Worm (Caenorhabditis elegans) whole organism, early embryonic: ENCODE data around the gene lron-2.

ENCODE experiments used
- B0310.2 ChIP-seq: sonication (generic microtip); optimal IDR thresholded peaks from 2 replicates; lab custom pipeline; 2016; ENCODE audit warnings: mild to moderate bottlenecking, missing genetic modification characterization, missing compliant biosample characterization
- F13C5.2 ChIP-seq: sonication (generic microtip); optimal IDR thresholded peaks from 2 replicates; lab custom pipeline; 2017; ENCODE audit warnings: mild to moderate bottlenecking, missing genetic modification characterization, inconsistent platforms, missing compliant biosample characterization
- aly-1 ChIP-seq: sonication (generic microtip); optimal IDR thresholded peaks from 2 replicates; lab custom pipeline; 2016; ENCODE audit warnings: missing genetic modification characterization, missing compliant biosample characterization
- ama-1 ChIP-seq: fragments of 150-350 bp; optimal IDR thresholded peaks from 2 replicates; lab custom pipeline; 2014
- ceh-13 ChIP-seq: fragments of 200-800 bp; sonication (Bioruptor generic); optimal IDR thresholded peaks from 2 replicates; lab custom pipeline; 2018; ENCODE audit warnings: mild to moderate bottlenecking, missing genetic modification characterization, missing compliant biosample characterization
- ceh-36 ChIP-seq: sonication (generic microtip); optimal IDR thresholded peaks from 2 replicates; lab custom pipeline; 2016; ENCODE audit warnings: missing genetic modification characterization, inconsistent platforms, missing compliant biosample characterization
- ets-7 ChIP-seq: sonication (generic microtip); optimal IDR thresholded peaks from 2 replicates; lab custom pipeline; 2016; ENCODE audit warnings: missing genotype, missing genetic modification characterization, missing compliant biosample characterization
- flt-1 ChIP-seq: fragments of 200-800 bp; sonication (Bioruptor generic); IDR thresholded peaks from 2 replicates; pipeline ENCODE4 v1.3.6; 2022; ENCODE audit warnings: missing genetic modification characterization, missing compliant biosample characterization
- hmbx-1 ChIP-seq: sonication (generic microtip); optimal IDR thresholded peaks from 2 replicates; lab custom pipeline; 2016; ENCODE audit warnings: mild to moderate bottlenecking, missing genetic modification characterization, missing compliant biosample characterization
- hmg-4 ChIP-seq: fragments of 200-800 bp; sonication (Bioruptor generic); optimal IDR thresholded peaks from 2 replicates; lab custom pipeline; 2018; ENCODE audit warnings: mild to moderate bottlenecking, missing genetic modification characterization, missing compliant biosample characterization
- hnd-1 ChIP-seq: sonication (generic microtip); optimal IDR thresholded peaks from 2 replicates; lab custom pipeline; 2016; ENCODE audit warnings: missing genetic modification characterization, missing compliant biosample characterization
- pes-1 ChIP-seq: fragments of 200-800 bp; sonication (Bioruptor generic); IDR thresholded peaks from 2 replicates; pipeline ENCODE4 v1.3.6; 2022; ENCODE audit warnings: missing genetic modification reagents, missing genetic modification characterization, missing compliant biosample characterization
- scrt-1 ChIP-seq: fragments of 200-800 bp; sonication (Bioruptor generic); IDR thresholded peaks from 2 replicates; pipeline ENCODE4 v1.3.6; 2022; ENCODE audit warnings: missing genetic modification characterization, missing compliant biosample characterization
- sea-1 ChIP-seq: fragments of 200-800 bp; sonication (Bioruptor generic); conservative IDR thresholded peaks from 2 replicates; pipeline ENCODE4 v1.3.6; 2022; ENCODE audit warnings: missing genetic modification characterization, missing compliant biosample characterization
- tbx-11 ChIP-seq: fragments of 200-800 bp; sonication (Bioruptor generic); IDR thresholded peaks from 2 replicates; pipeline ENCODE4 v1.3.6; 2022; ENCODE audit warnings: missing genetic modification characterization, missing compliant biosample characterization
- tbx-37 ChIP-seq: fragments of 200-800 bp; sonication (Bioruptor generic); conservative IDR thresholded peaks from 2 replicates; pipeline ENCODE4 v1.3.6; 2022; ENCODE audit warnings: missing genetic modification reagents, missing genetic modification characterization, missing compliant biosample characterization
- tra-4 ChIP-seq: sonication (generic microtip); optimal IDR thresholded peaks from 2 replicates; lab custom pipeline; 2017; ENCODE audit warnings: missing genetic modification characterization, missing compliant biosample characterization

lron-2 gene

ce11 chrV:9287460-9287859 is at the start of gene lron-2:
TSS of gene lron-2 (minus strand) at chrV:9287560.
- TF ChIP-seq tbx-11 (GFP tag; lab: Robert Waterston, UW) (no peak), ama-1 (lab: Kevin White, UChicago) (no peak), pes-1 (no peak), scrt-1 (GFP tag; lab: Robert Waterston, UW) (no peak), B0310.2 (tag; lab: Kevin White, UChicago) (no peak), ets-7 (tag; lab: Kevin White, UChicago) (no peak), hmbx-1 (tag; lab: Kevin White, UChicago) (no peak), sea-1 (GFP tag; lab: Robert Waterston, UW) (no peak), ceh-36 (tag; lab: Kevin White, UChicago) (no peak), tra-4 (tag; lab: Kevin White, UChicago) (no peak), tbx-37 (GFP tag; lab: Robert Waterston, UW) (no peak), flt-1 (no peak), hmg-4 (GFP tag; lab: Kevin White, UChicago) (no peak), F13C5.2 (no peak)

ce11 chrV:9336462-9336861 is 49.1 kb upstream of the lron-2 start, which contains the start of gene coq-6:
TSS of gene coq-6 (plus strand) at chrV:9336762.
- TF ChIP-seq sea-1 (GFP tag; lab: Robert Waterston, UW) (no peak), aly-1 (tag; lab: Kevin White, UChicago) (no peak), hmbx-1 (tag; lab: Kevin White, UChicago) (no peak), scrt-1 (GFP tag; lab: Robert Waterston, UW) (no peak), hmg-4 (GFP tag; lab: Kevin White, UChicago) (no peak), tra-4 (tag; lab: Kevin White, UChicago) (no peak)

ce11 chrV:9334216-9334615 is 46.9 kb upstream of the lron-2 start, which contains the start of gene ucp-4:
TSS of gene ucp-4 (plus strand) at chrV:9334298.
- TF ChIP-seq tbx-11 (GFP tag; lab: Robert Waterston, UW) (no peak), tra-4 (tag; lab: Kevin White, UChicago) (no peak), B0310.2 (tag; lab: Kevin White, UChicago) (no peak), ceh-13 (GFP tag; lab: Kevin White, UChicago) (no peak), flt-1 (no peak), hmg-4 (GFP tag; lab: Kevin White, UChicago) (no peak), sea-1 (GFP tag; lab: Robert Waterston, UW) (no peak)

ce11 chrV:9333316-9334048 is 46.1 kb upstream of the lron-2 start, which contains the start of gene acl-14:
TSS of gene acl-14 (minus strand) at chrV:9333631.
- TF ChIP-seq F13C5.2 = no peak
- no peak for TF ChIP-seq pes-1
- TF ChIP-seq tbx-11 (GFP tag; lab: Robert Waterston, UW) = no peak
- TF ChIP-seq ceh-13 (GFP tag; lab: Kevin White, UChicago) = no peak
- no peak for TF ChIP-seq scrt-1 (GFP tag; lab: Robert Waterston, UW)
- no peak for TF ChIP-seq tbx-37 (GFP tag; lab: Robert Waterston, UW)
- no peak for TF ChIP-seq hmg-4 (GFP tag; lab: Kevin White, UChicago)
- TF ChIP-seq B0310.2 (tag; lab: Kevin White, UChicago) = no peak
- TF ChIP-seq flt-1 = no peak
- TF ChIP-seq aly-1 (tag; lab: Kevin White, UChicago) = no peak
- TF ChIP-seq ama-1 (lab: Kevin White, UChicago) = no peak

ce11 chrV:9332611-9333315 is 45.4 kb upstream of the lron-2 start:
- TF ChIP-seq sea-1 (GFP tag; lab: Robert Waterston, UW) (no peak), hmbx-1 (tag; lab: Kevin White, UChicago) (no peak), scrt-1 (GFP tag; lab: Robert Waterston, UW) (no peak), ceh-36 (tag; lab: Kevin White, UChicago) (no peak), aly-1 (tag; lab: Kevin White, UChicago) (no peak)

- TF ChIP-seq tbx-11 (GFP tag; lab: Robert Waterston, UW) (no peak), ama-1 (lab: Kevin White, UChicago) (no peak), ets-7 (tag; lab: Kevin White, UChicago) (no peak), ceh-36 (tag; lab: Kevin White, UChicago) (no peak), sea-1 (GFP tag; lab: Robert Waterston, UW) (no peak), scrt-1 (GFP tag; lab: Robert Waterston, UW) (no peak), ceh-13 (GFP tag; lab: Kevin White, UChicago) (no peak)
These were observed 42.1 kb upstream of the lron-2 start for ce11 chrV:9329245-9329979.

ce11 chrV:9328670-9329069 is 41.3 kb upstream of the lron-2 start, which contains the start of gene K07B1.4:
TSS of gene K07B1.4 (plus strand) at chrV:9328970.
- TF ChIP-seq flt-1 = no peak
- TF ChIP-seq hnd-1 (tag; lab: Kevin White, UChicago) = no peak
- no peak for TF ChIP-seq F13C5.2
- TF ChIP-seq pes-1 = no peak
- no peak for TF ChIP-seq scrt-1 (GFP tag; lab: Robert Waterston, UW)
- TF ChIP-seq hmg-4 (GFP tag; lab: Kevin White, UChicago) = no peak
- TF ChIP-seq tra-4 (tag; lab: Kevin White, UChicago) = no peak
- TF ChIP-seq sea-1 (GFP tag; lab: Robert Waterston, UW) = no peak
- no peak for TF ChIP-seq ceh-36 (tag; lab: Kevin White, UChicago)
